Fruit fly (Drosophila melanogaster) whole organism, embryonic: ENCODE results near the gene Irbp18.

Source experiments
- CG10431 ChIP-seq: fragments of 200-800 bp; sonication (Bioruptor generic); optimal IDR thresholded peaks from 3 replicates; lab custom pipeline; 2018; ENCODE audit warnings: missing biosample characterization, mild to moderate bottlenecking, missing genetic modification characterization
- CG10462 ChIP-seq: fragments of 200-800 bp; sonication (Bioruptor generic); optimal IDR thresholded peaks from 2 replicates; lab custom pipeline; 2016; ENCODE audit warnings: missing biosample characterization, missing genetic modification characterization
- CG11723 ChIP-seq: fragments of 200-800 bp; sonication (Bioruptor generic); optimal IDR thresholded peaks from 2 replicates; lab custom pipeline; 2017; ENCODE audit warnings: missing biosample characterization, mild to moderate bottlenecking, missing genetic modification characterization
- CG12659 ChIP-seq: fragments of 200-800 bp; sonication (Bioruptor generic); optimal IDR thresholded peaks from 3 replicates; lab custom pipeline; 2017; ENCODE audit warnings: mild to moderate bottlenecking, missing biosample characterization, missing genetic modification reagents, missing genetic modification characterization
- CG13287 ChIP-seq: fragments of 200-800 bp; sonication (Bioruptor generic); IDR thresholded peaks from 2 replicates; pipeline ENCODE4 v1.3.6; 2022; ENCODE audit warnings: missing biosample characterization, missing genetic modification characterization; ENCODE audit not compliant: partially characterized antibody
- CG16779 ChIP-seq: fragments of 200-800 bp; sonication (Bioruptor generic); IDR thresholded peaks from 2 replicates; pipeline ENCODE4 v1.3.6; 2022; ENCODE audit warnings: missing biosample characterization, missing genetic modification characterization
- CG17802 ChIP-seq: fragments of 200-800 bp; sonication (Bioruptor generic); optimal IDR thresholded peaks from 2 replicates; lab custom pipeline; 2018; ENCODE audit warnings: missing biosample characterization, mild to moderate bottlenecking, missing genetic modification characterization, moderate library complexity
- CG18599 ChIP-seq: fragments of 200-800 bp; sonication (Bioruptor generic); optimal IDR thresholded peaks from 3 replicates; lab custom pipeline; 2017; ENCODE audit warnings: missing biosample characterization, missing genetic modification characterization, mild to moderate bottlenecking, moderate library complexity, missing genetic modification reagents
- CG2116 ChIP-seq: fragments of 200-800 bp; sonication (Bioruptor generic); optimal IDR thresholded peaks from 3 replicates; lab custom pipeline; 2018; ENCODE audit warnings: missing biosample characterization, mild to moderate bottlenecking, missing genetic modification characterization
- CG2678 ChIP-seq: fragments of 200-800 bp; sonication (Bioruptor generic); optimal IDR thresholded peaks from 3 replicates; lab custom pipeline; 2019; ENCODE audit warnings: missing biosample characterization, mild to moderate bottlenecking, missing genetic modification characterization, moderate library complexity
- CG31224 ChIP-seq: fragments of 200-800 bp; sonication (Bioruptor generic); IDR thresholded peaks from 2 replicates; pipeline ENCODE4 v1.3.6; 2022; ENCODE audit warnings: missing biosample characterization, missing genetic modification characterization
- CG3407 ChIP-seq: fragments of 200-800 bp; sonication (Bioruptor generic); optimal IDR thresholded peaks from 2 replicates; lab custom pipeline; 2018; ENCODE audit warnings: missing biosample characterization, mild to moderate bottlenecking, missing genetic modification characterization
- CG4730 ChIP-seq: fragments of 200-800 bp; sonication (Bioruptor generic); IDR thresholded peaks from 2 replicates; pipeline ENCODE4 v1.3.6; 2022; ENCODE audit warnings: missing biosample characterization, missing genetic modification characterization
- CG6765 ChIP-seq: fragments of 200-800 bp; sonication (Bioruptor generic); optimal IDR thresholded peaks from 3 replicates; lab custom pipeline; 2017; ENCODE audit warnings: missing biosample characterization, mild to moderate bottlenecking, missing genetic modification characterization
- CG8359 ChIP-seq: fragments of 200-800 bp; sonication (Bioruptor generic); optimal IDR thresholded peaks from 2 replicates; lab custom pipeline; 2017; ENCODE audit warnings: missing biosample characterization, mild to moderate bottlenecking, missing genetic modification characterization, borderline replicate concordance
- CG9215 ChIP-seq: fragments of 200-800 bp; sonication (Bioruptor generic); IDR thresholded peaks from 2 replicates; pipeline ENCODE4 v1.3.6; 2022; ENCODE audit warnings: missing biosample characterization, missing genetic modification characterization
- CG9609 ChIP-seq: fragments of 200-800 bp; sonication (Bioruptor generic); optimal IDR thresholded peaks from 3 replicates; lab custom pipeline; 2016; ENCODE audit warnings: missing biosample characterization, missing genetic modification characterization
- CHES-1-like ChIP-seq: fragments of 200-800 bp; sonication (Bioruptor generic); optimal IDR thresholded peaks from 2 replicates; lab custom pipeline; 2016; ENCODE audit warnings: missing biosample characterization, missing genetic modification characterization
- CrebB ChIP-seq: fragments of 200-800 bp; sonication (Bioruptor generic); optimal IDR thresholded peaks from 3 replicates; lab custom pipeline; 2018; ENCODE audit warnings: missing biosample characterization, mild to moderate bottlenecking, missing genetic modification characterization
- D19B ChIP-seq: fragments of 200-800 bp; sonication (Bioruptor generic); optimal IDR thresholded peaks from 2 replicates; lab custom pipeline; 2017; ENCODE audit warnings: missing biosample characterization, mild to moderate bottlenecking, missing genetic modification characterization
- Dek ChIP-seq: fragments of 200-800 bp; sonication (Bioruptor generic); optimal IDR thresholded peaks from 3 replicates; lab custom pipeline; 2019; ENCODE audit warnings: missing biosample characterization, mild to moderate bottlenecking, missing genetic modification characterization, moderate library complexity
- Doc2 ChIP-seq: fragments of 200-800 bp; sonication (Bioruptor generic); IDR thresholded peaks from 2 replicates; pipeline ENCODE4 v1.3.6; 2022; ENCODE audit warnings: missing biosample characterization, missing genetic modification characterization
- HLH4C ChIP-seq: fragments of 200-800 bp; sonication (Bioruptor generic); IDR thresholded peaks from 3 replicates; pipeline ENCODE4 v1.3.6; 2022; ENCODE audit warnings: missing biosample characterization, missing genetic modification characterization; ENCODE audit not compliant: partially characterized antibody
- Hr39 ChIP-seq: fragments of >200 bp; optimal IDR thresholded peaks from 2 replicates; lab custom pipeline; 2017
- Med ChIP-seq: fragments of 200-800 bp; sonication (Bioruptor generic); peaks from one replicate; lab custom pipeline; 2016; ENCODE audit warnings: missing biosample characterization, missing genetic modification characterization, mild to moderate bottlenecking, inconsistent platforms, moderate library complexity
- NC2α ChIP-seq: fragments of 200-800 bp; sonication (Bioruptor generic); optimal IDR thresholded peaks from 2 replicates; lab custom pipeline; 2016; ENCODE audit warnings: missing biosample characterization, missing genetic modification characterization
- Rx ChIP-seq: fragments of 200-800 bp; sonication (Bioruptor generic); IDR thresholded peaks from 2 replicates; pipeline ENCODE4 v1.3.6; 2022; ENCODE audit warnings: missing biosample characterization, missing genetic modification characterization
- Trl ChIP-seq, 3 experiments: fragments of >200 bp in 2 of 3; fragments of 200-800 bp in 1 of 3; sonication (Bioruptor generic) in 1 of 3; optimal IDR thresholded peaks; 2 replicates in 1 of 3; 3 replicates in 2 of 3; lab custom pipeline; 2016 to 2017; ENCODE audit warnings: missing biosample characterization in 1 of 3, missing genetic modification characterization in 1 of 3
- Xrp1 ChIP-seq: fragments of 200-800 bp; sonication (Bioruptor generic); IDR thresholded peaks from 2 replicates; pipeline ENCODE4 v1.3.6; 2022; ENCODE audit warnings: missing biosample characterization, missing genetic modification characterization
- al ChIP-seq: fragments of 200-800 bp; sonication (Bioruptor generic); IDR thresholded peaks from 2 replicates; pipeline ENCODE4 v1.3.6; 2022; ENCODE audit warnings: missing biosample characterization, missing genetic modification characterization
- cato ChIP-seq: fragments of 200-800 bp; sonication (Bioruptor generic); optimal IDR thresholded peaks from 2 replicates; lab custom pipeline; 2016; ENCODE audit warnings: missing biosample characterization, missing genetic modification characterization, borderline replicate concordance
- danr ChIP-seq: fragments of 200-800 bp; sonication (Bioruptor generic); IDR thresholded peaks from 2 replicates; pipeline ENCODE4 v1.3.6; 2022; ENCODE audit warnings: missing biosample characterization, missing genetic modification characterization
- fd64A ChIP-seq: fragments of 200-800 bp; sonication (Bioruptor generic); optimal IDR thresholded peaks from 3 replicates; lab custom pipeline; 2018; ENCODE audit warnings: missing biosample characterization, mild to moderate bottlenecking, missing genetic modification characterization
- gfzf ChIP-seq: fragments of 200-800 bp; sonication (Bioruptor generic); optimal IDR thresholded peaks from 2 replicates; lab custom pipeline; 2016; ENCODE audit warnings: missing biosample characterization, mild to moderate bottlenecking, missing genetic modification characterization, moderate library complexity
- gt ChIP-seq: fragments of 200-800 bp; sonication (Bioruptor generic); IDR thresholded peaks from 2 replicates; pipeline ENCODE4 v1.3.6; 2022; ENCODE audit warnings: missing biosample characterization, missing genetic modification characterization
- insv ChIP-seq, 2 experiments: fragments of 200-800 bp; sonication (Bioruptor generic); optimal IDR thresholded peaks; 3 replicates each; lab custom pipeline; 2016 to 2018; ENCODE audit warnings: missing biosample characterization in 2 of 2, missing genetic modification characterization in 2 of 2
- jigr1 ChIP-seq: fragments of 200-800 bp; sonication (Bioruptor generic); IDR thresholded peaks from 3 replicates; pipeline ENCODE4 v1.3.6; 2022; ENCODE audit warnings: missing biosample characterization, missing genetic modification characterization
- maf-S ChIP-seq: fragments of 200-800 bp; sonication (Bioruptor generic); optimal IDR thresholded peaks from 2 replicates; lab custom pipeline; 2016; ENCODE audit warnings: missing biosample characterization, missing genetic modification characterization
- nerfin-1 ChIP-seq: fragments of 200-800 bp; sonication (Bioruptor generic); optimal IDR thresholded peaks from 3 replicates; lab custom pipeline; 2019; ENCODE audit warnings: missing biosample characterization, mild to moderate bottlenecking, missing genetic modification characterization, moderate library complexity
- org-1 ChIP-seq: fragments of 200-800 bp; sonication (Bioruptor generic); optimal IDR thresholded peaks from 2 replicates; lab custom pipeline; 2017; ENCODE audit warnings: missing biosample characterization, missing genetic modification characterization
- pb ChIP-seq: fragments of 200-800 bp; sonication (Bioruptor generic); optimal IDR thresholded peaks from 3 replicates; lab custom pipeline; 2016; ENCODE audit warnings: missing biosample characterization, missing genetic modification characterization
- prd ChIP-seq, 3 experiments: fragments of >200 bp in 2 of 3; fragments of 200-800 bp in 1 of 3; sonication (Bioruptor generic) in 1 of 3; optimal IDR thresholded peaks in 2 of 3; IDR thresholded peaks in 1 of 3; 2 replicates in 2 of 3; 3 replicates in 1 of 3; pipeline versions ENCODE4 v1.3.6 to Lab custom; 2017 to 2022; ENCODE audit warnings: missing biosample characterization in 1 of 3, missing genetic modification characterization in 1 of 3
- sc ChIP-seq, 3 experiments: fragments of >200 bp in 2 of 3; fragments of 200-800 bp in 1 of 3; sonication (Bioruptor generic) in 1 of 3; optimal IDR thresholded peaks; 2 replicates in 2 of 3; 3 replicates in 1 of 3; lab custom pipeline; 2017; ENCODE audit warnings: mild to moderate bottlenecking in 1 of 3, missing biosample characterization in 1 of 3, missing genetic modification characterization in 1 of 3, missing genetic modification reagents in 1 of 3
- sens ChIP-seq: fragments of 200-800 bp; sonication (Bioruptor generic); peaks from one replicate; lab custom pipeline; 2016; ENCODE audit warnings: missing biosample characterization, missing genetic modification characterization
- sim ChIP-seq: fragments of 200-800 bp; sonication (Bioruptor generic); IDR thresholded peaks from 2 replicates; pipeline ENCODE4 v1.3.6; 2022; ENCODE audit warnings: missing biosample characterization, missing genetic modification characterization
- sna ChIP-seq: fragments of 200-800 bp; sonication (Bioruptor generic); IDR thresholded peaks from 2 replicates; pipeline ENCODE4 v1.3.6; 2022; ENCODE audit warnings: missing biosample characterization, missing genetic modification characterization; ENCODE audit not compliant: partially characterized antibody
- vfl ChIP-seq: fragments of 200-800 bp; sonication (Bioruptor generic); optimal IDR thresholded peaks from 2 replicates; lab custom pipeline; 2016; ENCODE audit warnings: missing biosample characterization, missing genetic modification characterization
- yki ChIP-seq: fragments of >200 bp; optimal IDR thresholded peaks from 3 replicates; lab custom pipeline; 2018

Irbp18 gene

DNA sequence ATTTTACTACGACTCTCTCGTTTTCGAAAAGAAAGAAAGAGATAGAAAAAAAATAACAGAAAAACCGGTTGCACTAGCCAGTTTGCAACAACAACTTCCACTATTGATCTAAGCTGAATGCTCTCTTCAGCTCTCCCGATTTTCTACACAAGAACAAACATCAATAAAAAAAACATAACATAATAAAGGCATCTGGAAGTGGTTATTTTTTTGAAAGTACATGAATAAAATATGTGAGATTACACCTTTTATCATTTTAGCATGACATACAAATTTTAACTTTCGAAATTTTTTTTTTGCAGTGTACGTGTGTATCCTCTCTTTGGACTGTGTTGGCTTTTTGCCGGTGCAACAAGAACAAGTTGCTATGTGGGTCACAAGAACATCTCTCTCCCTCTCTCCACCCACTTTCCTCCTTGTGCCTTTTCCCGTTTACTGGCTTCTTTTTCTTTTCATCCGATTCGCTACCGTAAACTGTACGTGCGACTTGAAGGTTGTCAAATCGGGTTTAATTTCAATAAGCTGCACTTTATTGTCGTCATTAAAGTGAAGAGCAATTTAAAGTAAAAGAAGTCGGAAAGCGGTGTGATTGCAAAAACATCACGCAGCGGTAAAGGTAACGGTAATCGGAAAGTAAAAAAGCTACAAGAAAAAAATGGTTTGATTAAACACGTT lies 13.3 kb downstream of the Irbp18 start (continued):
- TF ChIP-seq yki (lab: Kevin White, UChicago): no peak
- TF ChIP-seq NC2α (GFP tag; lab: Kevin White, UChicago): peak; percentile 95
- peak; percentile 87 for TF ChIP-seq jigr1 (GFP tag; lab: Robert Waterston, UW)
- peak; percentile 35 to 55 for TF ChIP-seq Trl (optimal IDR thresholded peaks at IDR 0.05; lab: Kevin White, UChicago)
- peak; percentile 97 for TF ChIP-seq Trl (GFP tag; optimal IDR thresholded peaks at IDR 0.05; lab: Kevin White, UChicago)
- peak; percentile 94 for TF ChIP-seq CG3407 (GFP tag; lab: Kevin White, UChicago)
- TF ChIP-seq cato (GFP tag; lab: Kevin White, UChicago): peak; percentile 95
- TF ChIP-seq prd (optimal IDR thresholded peaks at IDR 0.05; lab: Kevin White, UChicago): no peak
- peak; percentile 98 for TF ChIP-seq prd (GFP tag; IDR thresholded peaks at IDR 0.05; lab: Robert Waterston, UW)
- peak; percentile 80 for TF ChIP-seq Doc2 (GFP tag; lab: Robert Waterston, UW)
- TF ChIP-seq CrebB (tag; lab: Kevin White, UChicago): peak; percentile 95
- peak; percentile 93 for TF ChIP-seq org-1 (GFP tag; lab: Kevin White, UChicago)
- no peak for TF ChIP-seq sna (GFP tag; lab: Robert Waterston, UW)
- peak; percentile 73 for TF ChIP-seq CG16779
- no peak for TF ChIP-seq Hr39 (lab: Kevin White, UChicago)
- TF ChIP-seq sc (optimal IDR thresholded peaks at IDR 0.05; lab: Kevin White, UChicago): no peak
- TF ChIP-seq sc (GFP tag; optimal IDR thresholded peaks at IDR 0.05; lab: Kevin White, UChicago): peak; percentile 94
- peak; percentile 62 for TF ChIP-seq CG6765
- peak; percentile 90 for TF ChIP-seq Dek (tag; lab: Kevin White, UChicago)
- TF ChIP-seq CG4730: peak; percentile 94
- peak; percentile 97 for TF ChIP-seq CG2678 (tag; lab: Kevin White, UChicago)
- peak; percentile 95 for TF ChIP-seq Rx (GFP tag; lab: Robert Waterston, UW)
- peak; percentile 100 for TF ChIP-seq sens
- no peak for TF ChIP-seq CG13287 (GFP tag; lab: Robert Waterston, UW)
- TF ChIP-seq maf-S: peak; percentile 93
- TF ChIP-seq insv (GFP tag; optimal IDR thresholded peaks at IDR 0.05; lab: Kevin White, UChicago): peak in 1 of 2 experiments; percentile 70
- peak; percentile 95 for TF ChIP-seq CG9609 (GFP tag; lab: Kevin White, UChicago)
- peak; percentile 88 for TF ChIP-seq CG8359
- TF ChIP-seq CG12659 (GFP tag; lab: Kevin White, UChicago): peak; percentile 96
- TF ChIP-seq pb (GFP tag; lab: Kevin White, UChicago): peak; percentile 94
- peak; percentile 80 for TF ChIP-seq CG31224
- TF ChIP-seq CG17802 (tag; lab: Kevin White, UChicago): peak; percentile 75
- TF ChIP-seq CG18599: peak; percentile 92
- peak; percentile 98 for TF ChIP-seq Xrp1 (GFP tag; lab: Robert Waterston, UW)
- TF ChIP-seq CG2116 (GFP tag; lab: Kevin White, UChicago): peak; percentile 84
- peak; percentile 84 for TF ChIP-seq al
- TF ChIP-seq CG10431 (GFP tag; lab: Kevin White, UChicago): peak; percentile 89
- TF ChIP-seq gt (GFP tag; lab: Robert Waterston, UW): peak; percentile 83
- TF ChIP-seq nerfin-1 (tag; lab: Kevin White, UChicago): peak; percentile 93
- peak; percentile 88 for TF ChIP-seq fd64A
- TF ChIP-seq CHES-1-like (GFP tag; lab: Kevin White, UChicago): peak; percentile 97
- TF ChIP-seq vfl: peak; percentile 76
- TF ChIP-seq danr (GFP tag; lab: Robert Waterston, UW): peak; percentile 89
- TF ChIP-seq sim (GFP tag; lab: Robert Waterston, UW): peak; percentile 96
- peak; percentile 94 for TF ChIP-seq CG11723 (GFP tag; lab: Kevin White, UChicago)
- TF ChIP-seq CG9215 (GFP tag; lab: Robert Waterston, UW): peak; percentile 78
- peak; percentile 66 for TF ChIP-seq D19B (GFP tag; lab: Kevin White, UChicago)
- peak; percentile 99 for TF ChIP-seq Med (GFP tag; lab: Kevin White, UChicago)
- TF ChIP-seq CG10462 (GFP tag; lab: Kevin White, UChicago): peak; percentile 97
- TF ChIP-seq gfzf: peak; percentile 19
- TF ChIP-seq HLH4C (GFP tag; lab: Robert Waterston, UW): no peak
